Worm (Caenorhabditis elegans): ENCODE results near the gene C05D10.4.

C05D10.4 gene

DNA sequence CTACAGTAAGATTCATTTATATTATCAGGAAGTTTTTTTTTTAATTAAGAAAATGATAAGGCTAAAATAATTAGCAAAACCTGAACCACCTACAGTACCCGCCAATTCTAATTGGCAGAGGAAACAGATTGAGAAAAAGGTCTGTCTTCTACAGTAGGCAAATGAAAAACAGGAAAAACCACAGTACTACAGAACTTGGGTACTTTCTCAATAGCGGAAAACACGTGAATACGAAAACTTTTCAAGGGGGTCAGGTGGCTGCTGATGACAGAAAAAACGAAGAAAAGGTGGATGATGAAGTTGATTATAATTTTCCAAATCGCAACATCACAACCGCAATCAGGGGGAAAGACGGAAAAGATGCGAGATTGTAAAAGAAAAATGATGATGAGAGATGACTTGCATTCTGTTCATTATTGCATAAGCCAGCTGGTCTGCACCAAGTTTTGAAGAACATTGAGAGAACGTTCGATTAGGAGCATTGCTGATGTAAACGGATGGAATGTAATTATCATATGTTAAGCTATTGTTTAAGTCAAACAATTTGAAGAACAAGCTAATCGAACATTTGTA is 41.8 kb upstream of the C05D10.4 start:
- TF ChIP-seq ceh-24 (tag; optimal IDR thresholded peaks at IDR 0.05) (no peak), fax-1 (tag; optimal IDR thresholded peaks at IDR 0.05) (no peak), fkh-6 (tag; optimal IDR thresholded peaks at IDR 0.05) (no peak), ttx-3 (tag; optimal IDR thresholded peaks at IDR 0.05) (no peak), C38D4.7 (GFP tag; optimal IDR thresholded peaks at IDR 0.05) (no peak), ceh-14 (tag; optimal IDR thresholded peaks at IDR 0.05) (no peak), elt-4 (tag; optimal IDR thresholded peaks at IDR 0.05) (no peak), eyg-1 (tag; optimal IDR thresholded peaks at IDR 0.05) (no peak), gmeb-2 (tag; optimal IDR thresholded peaks at IDR 0.05) (no peak), nhr-11 (tag; optimal IDR thresholded peaks at IDR 0.05) (no peak), ama-1 (optimal IDR thresholded peaks at IDR 0.05) (no peak), hlh-13 (GFP tag; optimal IDR thresholded peaks at IDR 0.05) (no peak), pax-1 (tag; optimal IDR thresholded peaks at IDR 0.05) (no peak), tbx-7 (tag; optimal IDR thresholded peaks at IDR 0.05) (no peak), nfya-1 (tag; optimal IDR thresholded peaks at IDR 0.05) (no peak), unc-3 (GFP tag; conservative IDR thresholded peaks at IDR 0.05) (no peak), unc-3 (tag; optimal IDR thresholded peaks at IDR 0.05) (no peak), hlh-6 (tag; optimal IDR thresholded peaks at IDR 0.05) (no peak)

DNA sequence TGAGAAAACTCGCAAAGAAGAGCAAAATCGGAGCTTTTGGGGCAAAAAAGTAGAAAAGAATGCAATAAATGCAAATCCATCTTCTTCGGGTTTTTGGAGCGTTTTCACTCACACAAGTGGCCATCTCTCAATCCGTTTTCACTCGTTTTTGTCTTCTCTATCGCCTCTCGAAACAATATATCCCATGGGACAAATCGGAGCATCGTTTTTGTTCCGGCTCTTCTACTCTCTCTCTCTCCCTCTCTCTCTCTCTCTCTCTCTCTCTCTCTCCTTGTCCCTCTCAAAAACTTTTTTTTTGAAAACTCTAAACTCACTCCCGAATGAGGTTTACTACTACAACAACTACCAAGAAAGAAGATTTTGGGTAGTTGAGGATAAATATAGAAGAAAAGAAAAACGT is 38.9 kb upstream of the C05D10.4 start:
- TF ChIP-seq eyg-1 (tag; optimal IDR thresholded peaks at IDR 0.05), result no peak
- no peak; the same call in 1 of the 2 replicates for TF ChIP-seq unc-3 (GFP tag; conservative IDR thresholded peaks at IDR 0.05)
- TF ChIP-seq unc-3 (tag; optimal IDR thresholded peaks at IDR 0.05), result peak; percentile 27
- TF ChIP-seq unc-42 (tag; optimal IDR thresholded peaks at IDR 0.05), result peak; percentile 7

DNA sequence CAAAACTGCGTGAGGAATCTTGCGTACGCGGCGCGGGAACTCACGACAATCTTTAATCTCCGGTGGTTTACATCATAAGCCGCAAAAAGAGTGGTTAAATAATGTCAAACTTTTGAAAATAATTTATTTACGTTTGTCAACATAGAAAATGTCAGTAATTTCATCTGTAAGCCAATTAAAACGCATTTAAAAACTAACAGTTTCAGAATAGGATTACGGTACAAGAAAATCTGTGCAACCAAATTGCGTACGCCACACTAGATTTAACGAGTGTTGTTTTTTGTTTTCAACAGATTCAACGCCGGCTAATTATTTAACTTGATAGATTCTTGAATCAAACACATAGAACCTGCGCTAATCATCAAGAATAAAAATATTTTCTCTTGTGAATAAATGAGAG is 38.2 kb upstream of the C05D10.4 start:
- no peak for TF ChIP-seq ahr-1 (tag; optimal IDR thresholded peaks at IDR 0.05)
- TF ChIP-seq ceh-18 (tag; optimal IDR thresholded peaks at IDR 0.05), result no peak
- no peak for TF ChIP-seq hlh-30 (tag; optimal IDR thresholded peaks at IDR 0.05; ENCODE audit: insufficient read depth)
- TF ChIP-seq hlh-8 (tag; optimal IDR thresholded peaks at IDR 0.05), result no peak
- no peak for TF ChIP-seq hlh-6 (tag; optimal IDR thresholded peaks at IDR 0.05)
- TF ChIP-seq C38D4.7 (GFP tag; optimal IDR thresholded peaks at IDR 0.05), result no peak
- TF ChIP-seq ceh-30 (tag; optimal IDR thresholded peaks at IDR 0.05), result no peak
- no peak for TF ChIP-seq K09A11.1 (tag; optimal IDR thresholded peaks at IDR 0.05; ENCODE audit: insufficient read depth)
- no peak for TF ChIP-seq nfya-1 (tag; optimal IDR thresholded peaks at IDR 0.05)
- no peak for TF ChIP-seq sox-4 (tag; optimal IDR thresholded peaks at IDR 0.05)
- TF ChIP-seq ref-2 (tag; optimal IDR thresholded peaks at IDR 0.05), result no peak
- no peak for TF ChIP-seq Y22D7AL.16 (tag; optimal IDR thresholded peaks at IDR 0.05)
- no peak for TF ChIP-seq ceh-6 (GFP tag; optimal IDR thresholded peaks at IDR 0.05)
- TF ChIP-seq ceh-45 (GFP tag; IDR thresholded peaks at IDR 0.05), result no peak
- TF ChIP-seq K02D7.2 (tag; optimal IDR thresholded peaks at IDR 0.05), result no peak
- TF ChIP-seq pat-9 (tag; optimal IDR thresholded peaks at IDR 0.05), result no peak
- TF ChIP-seq ceh-22 (tag; optimal IDR thresholded peaks at IDR 0.05), result no peak
- no peak for TF ChIP-seq pha-4 (tag; optimal IDR thresholded peaks at IDR 0.05)

DNA sequence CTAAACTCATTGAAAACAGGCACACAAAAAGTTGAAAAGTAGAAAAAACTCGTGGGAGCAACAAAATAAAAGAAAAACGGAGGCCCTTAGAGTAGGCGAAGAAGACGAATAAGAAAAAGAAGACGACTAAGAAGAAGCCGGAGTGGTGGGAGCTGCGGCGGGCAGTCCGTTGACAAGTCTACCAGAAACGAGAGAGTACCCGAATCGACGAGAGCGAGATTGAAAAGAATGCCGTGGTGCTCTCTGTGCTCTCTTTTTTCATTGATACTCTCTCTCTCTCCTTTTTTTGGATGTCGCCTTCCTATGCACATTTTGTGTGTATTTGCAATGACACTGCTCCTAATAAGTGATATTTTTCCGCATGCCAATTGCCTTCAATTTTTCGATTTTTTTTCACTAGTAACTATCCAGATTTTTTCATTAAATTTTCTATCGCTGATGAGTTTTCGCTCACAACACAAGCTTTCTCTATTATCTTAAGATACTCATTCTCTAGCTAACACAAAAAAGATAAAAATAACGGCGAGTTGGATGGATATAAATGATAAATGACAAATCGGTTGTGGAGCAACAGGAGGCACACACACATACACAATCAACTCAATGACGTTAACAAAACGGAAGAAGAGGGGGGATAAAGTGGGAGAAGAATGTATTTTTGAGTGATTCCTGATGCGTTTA is 37.4 kb upstream of the C05D10.4 start:
- TF ChIP-seq K02D7.2 (tag; optimal IDR thresholded peaks at IDR 0.05) (no peak), Y22D7AL.16 (tag; optimal IDR thresholded peaks at IDR 0.05) (no peak), dve-1 (tag; optimal IDR thresholded peaks at IDR 0.05) (no peak), nfya-1 (tag; optimal IDR thresholded peaks at IDR 0.05) (peak; percentile 43), fkh-10 (GFP tag; optimal IDR thresholded peaks at IDR 0.05) (no peak), ref-2 (tag; optimal IDR thresholded peaks at IDR 0.05) (no peak), unc-3 (GFP tag; conservative IDR thresholded peaks at IDR 0.05) (no peak), unc-3 (tag; optimal IDR thresholded peaks at IDR 0.05) (no peak), tbx-2 (tag; optimal IDR thresholded peaks at IDR 0.05) (no peak), rnt-1 (tag; optimal IDR thresholded peaks at IDR 0.05) (no peak), mec-3 (tag; optimal IDR thresholded peaks at IDR 0.05; ENCODE audit: borderline replicate concordance) (no peak), C38D4.7 (GFP tag; optimal IDR thresholded peaks at IDR 0.05) (no peak), fkh-6 (tag; optimal IDR thresholded peaks at IDR 0.05) (no peak), ceh-22 (tag; optimal IDR thresholded peaks at IDR 0.05) (no peak), elt-4 (tag; optimal IDR thresholded peaks at IDR 0.05) (no peak), ttx-3 (tag; optimal IDR thresholded peaks at IDR 0.05) (no peak), ceh-18 (tag; optimal IDR thresholded peaks at IDR 0.05) (no peak), pax-1 (tag; optimal IDR thresholded peaks at IDR 0.05) (no peak), unc-42 (tag; optimal IDR thresholded peaks at IDR 0.05) (peak; percentile 49), hlh-6 (tag; optimal IDR thresholded peaks at IDR 0.05) (peak; percentile 11), tbx-7 (tag; optimal IDR thresholded peaks at IDR 0.05) (no peak), ceh-31 (tag; optimal IDR thresholded peaks at IDR 0.05) (peak; percentile 24), pqm-1 (tag; optimal IDR thresholded peaks at IDR 0.05) (no peak), hlh-15 (tag; optimal IDR thresholded peaks at IDR 0.05) (no peak), syd-9 (tag; optimal IDR thresholded peaks at IDR 0.05) (no peak), nhr-11 (tag; optimal IDR thresholded peaks at IDR 0.05) (no peak), ceh-24 (tag; optimal IDR thresholded peaks at IDR 0.05) (no peak)
